Fruit fly (Drosophila melanogaster) whole organism, wandering third instar larva: ENCODE data around the gene CG17717.

Source experiments
- CG9705 ChIP-seq: fragments of 200-800 bp; sonication (Bioruptor generic); optimal IDR thresholded peaks from 2 replicates; lab custom pipeline; 2018; ENCODE audit warnings: missing biosample characterization, mild to moderate bottlenecking, missing genetic modification characterization
- CrebA ChIP-seq: fragments of 200-800 bp; sonication (Bioruptor generic); optimal IDR thresholded peaks from 2 replicates; lab custom pipeline; 2016; ENCODE audit warnings: missing biosample characterization, mild to moderate bottlenecking, missing genetic modification characterization, borderline replicate concordance
- Dif ChIP-seq: fragments of 200-275, 200-300 bp; sonication (Bioruptor generic); optimal IDR thresholded peaks from 2 replicates; lab custom pipeline; 2018; ENCODE audit warnings: missing biosample characterization, missing genetic modification characterization; ENCODE audit not compliant: partially characterized antibody
- GATAd ChIP-seq: sonication (Bioruptor generic); optimal IDR thresholded peaks from 2 replicates; lab custom pipeline; 2016; ENCODE audit warnings: missing biosample characterization, missing genetic modification characterization
- Hr78 ChIP-seq: fragments of >200 bp; optimal IDR thresholded peaks from 2 replicates; lab custom pipeline; 2017; ENCODE audit warnings: missing biosample characterization, missing genetic modification characterization
- Myc ChIP-seq: fragments of >200 bp; optimal IDR thresholded peaks from 2 replicates; lab custom pipeline; 2017
- Rel ChIP-seq, 2 experiments: fragments of 200-800 bp; sonication (Bioruptor generic) in 1 of 2; optimal IDR thresholded peaks; 2 replicates in 1 of 2; 3 replicates in 1 of 2; lab custom pipeline; 2016 to 2019; ENCODE audit warnings: mild to moderate bottlenecking in 2 of 2, missing biosample characterization in 2 of 2, missing genetic modification characterization in 2 of 2, moderate library complexity in 1 of 2
- br ChIP-seq: fragments of 200-800 bp; sonication (Bioruptor generic); optimal IDR thresholded peaks from 2 replicates; lab custom pipeline; 2016; ENCODE audit warnings: missing biosample characterization, missing genetic modification characterization
- brk ChIP-seq: fragments of 200-800 bp; sonication (Bioruptor generic); optimal IDR thresholded peaks from 2 replicates; lab custom pipeline; 2016; ENCODE audit warnings: missing biosample characterization, mild to moderate bottlenecking, missing genetic modification characterization
- dmrt93B ChIP-seq: fragments of 200-800 bp; sonication (Bioruptor generic); optimal IDR thresholded peaks from 2 replicates; lab custom pipeline; 2018; ENCODE audit warnings: missing biosample characterization, mild to moderate bottlenecking, missing genetic modification characterization
- ey ChIP-seq: fragments of 200-800 bp; sonication (Bioruptor generic); optimal IDR thresholded peaks from 2 replicates; lab custom pipeline; 2016; ENCODE audit warnings: missing biosample characterization, missing genetic modification characterization
- jim ChIP-seq: fragments of 175-275, 200-325 bp; sonication (Bioruptor generic); optimal IDR thresholded peaks from 2 replicates; lab custom pipeline; 2016; ENCODE audit warnings: missing biosample characterization, mild to moderate bottlenecking, missing genetic modification characterization
- pan ChIP-seq: fragments of >200 bp; optimal IDR thresholded peaks from 2 replicates; lab custom pipeline; 2017
- sage ChIP-seq: fragments of 200-800 bp; sonication (Bioruptor generic); optimal IDR thresholded peaks from 2 replicates; lab custom pipeline; 2016; ENCODE audit warnings: missing biosample characterization, mild to moderate bottlenecking, missing genetic modification characterization
- tai ChIP-seq: sonication (Bioruptor generic); optimal IDR thresholded peaks from 2 replicates; lab custom pipeline; 2016; ENCODE audit warnings: missing biosample characterization, missing genetic modification characterization
- woc ChIP-seq: sonication (Bioruptor generic); optimal IDR thresholded peaks from 2 replicates; lab custom pipeline; 2016; ENCODE audit warnings: missing biosample characterization, mild to moderate bottlenecking, missing genetic modification characterization

Gene CG17717

dm6 chrX:6638123-6638522, 49.0 kb downstream of the CG17717 start:
- TF ChIP-seq Rel (GFP tag; optimal IDR thresholded peaks at IDR 0.05; lab: Kevin White, UChicago) (no peak), Rel (tag; optimal IDR thresholded peaks at IDR 0.05; lab: Kevin White, UChicago) (no peak), tai (no peak), Hr78 (GFP tag; lab: Kevin White, UChicago) (no peak), ey (GFP tag; lab: Kevin White, UChicago) (no peak), jim (GFP tag; lab: Kevin White, UChicago) (no peak), sage (no peak), br (GFP tag; lab: Kevin White, UChicago) (no peak), CrebA (GFP tag; lab: Kevin White, UChicago) (no peak), GATAd (no peak), woc (GFP tag; lab: Kevin White, UChicago) (no peak), Myc (lab: Kevin White, UChicago) (no peak), Dif (no peak), CG9705 (GFP tag; lab: Kevin White, UChicago) (no peak), dmrt93B (GFP tag; lab: Kevin White, UChicago) (no peak), brk (GFP tag; lab: Kevin White, UChicago) (no peak), pan (lab: Kevin White, UChicago) (no peak)
- TF ChIP-seq, all 38 proteins: peak for 0
